Fruit fly (Drosophila melanogaster): Measurements from ENCODE around the gene CG33301.

The CG33301 gene

dm6 chr2L:10057236-10057635, 7.9 kb downstream of the CG33301 start (continued):
- TF ChIP-seq CG42726 (GFP tag; IDR thresholded peaks at IDR 0.05; ENCODE audit: partially characterized antibody) (no peak), CG1233 (GFP tag; optimal IDR thresholded peaks at IDR 0.05) (peak; percentile 63), lov (optimal IDR thresholded peaks at IDR 0.05) (no peak), lov (GFP tag; IDR thresholded peaks at IDR 0.05) (peak; percentile 94), cad (GFP tag; optimal IDR thresholded peaks at IDR 0.05) (no peak), CG4707 (GFP tag; optimal IDR thresholded peaks at IDR 0.05) (no peak), crp (GFP tag; optimal IDR thresholded peaks at IDR 0.05) (peak in 1 of 2 experiments; percentile 43), CG16863 (GFP tag; optimal IDR thresholded peaks at IDR 0.05) (peak; percentile 68), CG17359 (tag; optimal IDR thresholded peaks at IDR 0.05) (peak; percentile 79), CG6813 (GFP tag; optimal IDR thresholded peaks at IDR 0.05) (peak; percentile 58), BtbVII (GFP tag; optimal IDR thresholded peaks at IDR 0.05) (no peak), Dek (tag; optimal IDR thresholded peaks at IDR 0.05) (no peak), CG11723 (GFP tag; optimal IDR thresholded peaks at IDR 0.05) (no peak), da (GFP tag; optimal IDR thresholded peaks at IDR 0.05) (peak; percentile 28), hth (optimal IDR thresholded peaks at IDR 0.05) (no peak), Optix (GFP tag; IDR thresholded peaks at IDR 0.05) (peak; percentile 86), CG10462 (GFP tag; optimal IDR thresholded peaks at IDR 0.05) (peak; percentile 44), Gug (GFP tag; IDR thresholded peaks at IDR 0.05) (peak; percentile 89), CG30431 (GFP tag; optimal IDR thresholded peaks at IDR 0.05) (peak; percentile 85), CG3726 (GFP tag; IDR thresholded peaks at IDR 0.05) (peak; percentile 81; the same call in 2 of the 3 replicates), Drgx (GFP tag; IDR thresholded peaks at IDR 0.05) (peak; percentile 97), ken (GFP tag; IDR thresholded peaks at IDR 0.05) (peak; percentile 91), CG17612 (GFP tag; IDR thresholded peaks at IDR 0.05) (peak; percentile 51; the same call in 1 of the 2 replicates), dpn (GFP tag; optimal IDR thresholded peaks at IDR 0.05) (peak; percentile 62 to 75), NFAT (GFP tag; IDR thresholded peaks at IDR 0.05) (peak; percentile 75), ssp (GFP tag; IDR thresholded peaks at IDR 0.05) (peak; percentile 76), CG10274 (GFP tag; optimal IDR thresholded peaks at IDR 0.05) (no peak), CG2678 (tag; optimal IDR thresholded peaks at IDR 0.05) (peak; percentile 64), ranshi (GFP tag; IDR thresholded peaks at IDR 0.05) (peak; percentile 88), NK7.1 (GFP tag; optimal IDR thresholded peaks at IDR 0.05) (peak; percentile 60), dimm (GFP tag; IDR thresholded peaks at IDR 0.05) (peak; percentile 63; the same call in 1 of the 2 replicates), hbn (GFP tag; IDR thresholded peaks at IDR 0.05; ENCODE audit: partially characterized antibody) (no peak), pfk (GFP tag; optimal IDR thresholded peaks at IDR 0.05) (no peak), CG4360 (GFP tag; IDR thresholded peaks at IDR 0.05) (peak; percentile 51), ttk (GFP tag; IDR thresholded peaks at IDR 0.05) (peak; percentile 86), zfh1 (GFP tag; IDR thresholded peaks at IDR 0.05) (peak; percentile 96), dmrt11E (tag; optimal IDR thresholded peaks at IDR 0.05) (peak; percentile 88), CG15601 (tag; optimal IDR thresholded peaks at IDR 0.05) (peak; percentile 22), HHEX (GFP tag; optimal IDR thresholded peaks at IDR 0.05) (peak; percentile 60), NfI (GFP tag; optimal IDR thresholded peaks at IDR 0.05) (peak; percentile 67), CG13424 (tag; optimal IDR thresholded peaks at IDR 0.05) (peak; percentile 53), ind (GFP tag; optimal IDR thresholded peaks at IDR 0.05) (peak; percentile 60), Elba2 (GFP tag; optimal IDR thresholded peaks at IDR 0.05) (no peak), twi (tag; optimal IDR thresholded peaks at IDR 0.05) (no peak), pum (GFP tag; optimal IDR thresholded peaks at IDR 0.05) (peak; percentile 71), zf30C (GFP tag; optimal IDR thresholded peaks at IDR 0.05) (no peak), CG10267 (tag; optimal IDR thresholded peaks at IDR 0.05) (peak; percentile 64), Pdp1 (GFP tag; optimal IDR thresholded peaks at IDR 0.05) (peak; percentile 70 to 74), dmrt99B (tag; optimal IDR thresholded peaks at IDR 0.05) (peak; percentile 79), sisA (GFP tag; IDR thresholded peaks at IDR 0.05) (peak; percentile 80), CG2120 (GFP tag; optimal IDR thresholded peaks at IDR 0.05) (peak; percentile 46)

All from whole organism, embryonic.